Fruit fly (Drosophila melanogaster): ENCODE measurements around the gene FipoQ.
A peak's percentile ranks its signal among the peaks of the same experiment; 100 is the strongest.

The FipoQ gene

dm6 chr3R:29450333-29450732 lies 44.2 kb upstream of the FipoQ start (continued):
- TF ChIP-seq Ets96B (tag; optimal IDR thresholded peaks at IDR 0.05) = peak; percentile 48
- peak; percentile 67; the same call in 2 of the 3 replicates for TF ChIP-seq CG6163 (GFP tag; IDR thresholded peaks at IDR 0.05)
- TF ChIP-seq dac (GFP tag; optimal IDR thresholded peaks at IDR 0.05) = peak; percentile 36
- TF ChIP-seq Hr39 (GFP tag; optimal IDR thresholded peaks at IDR 0.05) = no peak
- TF ChIP-seq Hr4 (GFP tag; optimal IDR thresholded peaks at IDR 0.05) = peak; percentile 67
- peak; percentile 74 for TF ChIP-seq CG32006 (GFP tag; optimal IDR thresholded peaks at IDR 0.05)
- TF ChIP-seq Lpt (GFP tag; optimal IDR thresholded peaks at IDR 0.05) = peak; percentile 15
- peak; percentile 47 for TF ChIP-seq svp (GFP tag)
- no peak for TF ChIP-seq Eip93F (GFP tag; optimal IDR thresholded peaks at IDR 0.05)
- TF ChIP-seq CG34406 (GFP tag; optimal IDR thresholded peaks at IDR 0.05) = no peak

- TF ChIP-seq CG6163 (GFP tag; IDR thresholded peaks at IDR 0.05) = peak; percentile 6; the same call in 1 of the 3 replicates
- TF ChIP-seq CG8119 (GFP tag; IDR thresholded peaks at IDR 0.05) = peak; percentile 23; the same call in 1 of the 3 replicates
- no peak for TF ChIP-seq CG9139 (GFP tag; optimal IDR thresholded peaks at IDR 0.05)
- no peak for TF ChIP-seq esn (GFP tag; optimal IDR thresholded peaks at IDR 0.05)
- TF ChIP-seq CG15336 (GFP tag; IDR thresholded peaks at IDR 0.05) = peak; percentile 47; the same call in 1 of the 2 replicates
- no peak for TF ChIP-seq ss (GFP tag; optimal IDR thresholded peaks at IDR 0.05)
- TF ChIP-seq dac (GFP tag; optimal IDR thresholded peaks at IDR 0.05) = no peak
- peak; percentile 45 for TF ChIP-seq svp (GFP tag)
- TF ChIP-seq CG4318 (GFP tag; optimal IDR thresholded peaks at IDR 0.05) = no peak
- TF ChIP-seq pdm3 (GFP tag; optimal IDR thresholded peaks at IDR 0.05) = no peak
Measured at dm6 chr3R:29457215-29457614, 37.4 kb upstream of the FipoQ start.

dm6 chr3R:29457779-29458382 lies 36.7 kb upstream of the FipoQ start:
- TF ChIP-seq dsx (GFP tag; optimal IDR thresholded peaks at IDR 0.05; ENCODE audit: poor library complexity, severe bottlenecking) (peak; percentile 43), CG6163 (GFP tag; IDR thresholded peaks at IDR 0.05) (peak; percentile 31; the same call in 1 of the 3 replicates), Sox14 (GFP tag; optimal IDR thresholded peaks at IDR 0.05) (peak; percentile 33), fkh (GFP tag; optimal IDR thresholded peaks at IDR 0.05) (peak; percentile 54), ss (GFP tag; optimal IDR thresholded peaks at IDR 0.05) (peak in 1 of 2 experiments; percentile 11), CG8319 (GFP tag; optimal IDR thresholded peaks at IDR 0.05) (no peak), svp (GFP tag) (no peak), Eip78C (GFP tag) (peak; percentile 54), fd59A (GFP tag; optimal IDR thresholded peaks at IDR 0.05) (no peak), OdsH (GFP tag; optimal IDR thresholded peaks at IDR 0.05) (no peak)

- TF ChIP-seq CG10669 (GFP tag; optimal IDR thresholded peaks at IDR 0.05) (peak; percentile 47), pdm3 (GFP tag; optimal IDR thresholded peaks at IDR 0.05) (peak; percentile 64), Eip75B (GFP tag; optimal IDR thresholded peaks at IDR 0.05) (peak; percentile 66), CG9139 (GFP tag; optimal IDR thresholded peaks at IDR 0.05) (no peak), CG11294 (GFP tag; IDR thresholded peaks at IDR 0.05) (no peak), CG32006 (GFP tag; optimal IDR thresholded peaks at IDR 0.05) (peak; percentile 79), fkh (GFP tag; optimal IDR thresholded peaks at IDR 0.05) (peak; percentile 73), fd85E (GFP tag; optimal IDR thresholded peaks at IDR 0.05) (no peak), Eip78C (GFP tag) (peak; percentile 77), CG6163 (GFP tag; IDR thresholded peaks at IDR 0.05) (peak; percentile 61; the same call in 2 of the 3 replicates), CG11762 (GFP tag; optimal IDR thresholded peaks at IDR 0.05; ENCODE audit: insufficient read depth) (no peak), vri (GFP tag; optimal IDR thresholded peaks at IDR 0.05) (no peak), Sox14 (GFP tag; optimal IDR thresholded peaks at IDR 0.05) (peak; percentile 60), salr (GFP tag; optimal IDR thresholded peaks at IDR 0.05) (peak in 1 of 2 experiments; percentile 65), eg (GFP tag; IDR thresholded peaks at IDR 0.05) (peak; percentile 66; the same call in 2 of the 3 replicates), CG8632 (GFP tag; optimal IDR thresholded peaks at IDR 0.05) (peak; percentile 28), acj6 (GFP tag; optimal IDR thresholded peaks at IDR 0.05) (peak; percentile 54), Blimp-1 (GFP tag; optimal IDR thresholded peaks at IDR 0.05) (no peak), fd59A (GFP tag; optimal IDR thresholded peaks at IDR 0.05) (no peak), topi (GFP tag; optimal IDR thresholded peaks at IDR 0.05) (peak; percentile 42), CG15336 (GFP tag; IDR thresholded peaks at IDR 0.05) (peak; percentile 76), CG10631 (GFP tag; optimal IDR thresholded peaks at IDR 0.05) (peak; percentile 59), Ets96B (tag; optimal IDR thresholded peaks at IDR 0.05) (peak; percentile 38), OdsH (GFP tag; optimal IDR thresholded peaks at IDR 0.05) (peak; percentile 63), svp (GFP tag) (peak; percentile 78), CG6276 (GFP tag; optimal IDR thresholded peaks at IDR 0.05) (peak; percentile 33), CG6792 (GFP tag; optimal IDR thresholded peaks at IDR 0.05) (peak; percentile 35), Smox (GFP tag; optimal IDR thresholded peaks at IDR 0.05) (no peak), Eip93F (GFP tag; optimal IDR thresholded peaks at IDR 0.05) (no peak), CG3032 (tag; optimal IDR thresholded peaks at IDR 0.05) (peak; percentile 32), esn (GFP tag; optimal IDR thresholded peaks at IDR 0.05) (peak; percentile 61), Ets21C (GFP tag; optimal IDR thresholded peaks at IDR 0.05) (peak; percentile 33)
Measured at dm6 chr3R:29458689-29459136, 35.9 kb upstream of the FipoQ start.

Measured in whole organism, prepupa.